Fruit fly (Drosophila melanogaster): ENCODE measurements around the gene CG9259.

Gene CG9259

dm6 chr2L:21108759-21109282 lies 19.6 kb downstream of the CG9259 start (continued):
- TF ChIP-seq hb (GFP tag; IDR thresholded peaks at IDR 0.05; ENCODE audit: partially characterized antibody): no peak
- TF ChIP-seq gro (GFP tag; optimal IDR thresholded peaks at IDR 0.05): peak; percentile 29
- peak; percentile 29 for TF ChIP-seq Bteb2 (GFP tag; optimal IDR thresholded peaks at IDR 0.05)
- peak; percentile 34 for TF ChIP-seq CG1233 (GFP tag; optimal IDR thresholded peaks at IDR 0.05)
- peak; percentile 43 for TF ChIP-seq Nf-YC (tag; optimal IDR thresholded peaks at IDR 0.05)
- no peak for TF ChIP-seq mld (GFP tag; IDR thresholded peaks at IDR 0.05; ENCODE audit: partially characterized antibody)
- TF ChIP-seq CG12659 (GFP tag; optimal IDR thresholded peaks at IDR 0.05): peak; percentile 51
- TF ChIP-seq CG6765 (GFP tag; optimal IDR thresholded peaks at IDR 0.05): no peak
- peak; percentile 76 for TF ChIP-seq CG4820 (GFP tag; optimal IDR thresholded peaks at IDR 0.05)
- TF ChIP-seq CG12769 (tag; optimal IDR thresholded peaks at IDR 0.05): no peak
- TF ChIP-seq CG12299 (tag; optimal IDR thresholded peaks at IDR 0.05): peak; percentile 20
- no peak for TF ChIP-seq HmgZ (tag; optimal IDR thresholded peaks at IDR 0.05)
- TF ChIP-seq CG11085 (GFP tag; IDR thresholded peaks at IDR 0.05): no peak
- no peak; the same call in 1 of the 2 replicates for TF ChIP-seq CG4404 (GFP tag; IDR thresholded peaks at IDR 0.05)
- TF ChIP-seq CG9727 (GFP tag; optimal IDR thresholded peaks at IDR 0.05): peak; percentile 87
- 0 out of 2 replicates have a peak, but pooled peaks have one; percentile 37 for TF ChIP-seq sim (GFP tag; IDR thresholded peaks at IDR 0.05)
- no peak for TF ChIP-seq Fer2 (tag; optimal IDR thresholded peaks at IDR 0.05)
- TF ChIP-seq zf30C (GFP tag; optimal IDR thresholded peaks at IDR 0.05): peak; percentile 83
- TF ChIP-seq CG17912 (GFP tag; optimal IDR thresholded peaks at IDR 0.05): no peak
- TF ChIP-seq odd (GFP tag; optimal IDR thresholded peaks at IDR 0.05): peak; percentile 28
- peak; percentile 73 for TF ChIP-seq CG17361 (GFP tag; IDR thresholded peaks at IDR 0.05)
- TF ChIP-seq mam (GFP tag; optimal IDR thresholded peaks at IDR 0.05): no peak
- no peak for TF ChIP-seq Scr (GFP tag; IDR thresholded peaks at IDR 0.05; ENCODE audit: partially characterized antibody)
- no peak for TF ChIP-seq fd64A (GFP tag; optimal IDR thresholded peaks at IDR 0.05)
- no peak for TF ChIP-seq emc (GFP tag; optimal IDR thresholded peaks at IDR 0.05)
- TF ChIP-seq Hr39 (optimal IDR thresholded peaks at IDR 0.05): no peak
- no peak for TF ChIP-seq CG12942 (GFP tag; optimal IDR thresholded peaks at IDR 0.05)
- TF ChIP-seq grn (GFP tag; optimal IDR thresholded peaks at IDR 0.05): peak; percentile 27
- peak; percentile 45 for TF ChIP-seq lab (GFP tag; optimal IDR thresholded peaks at IDR 0.05)
- TF ChIP-seq CG2889 (GFP tag; IDR thresholded peaks at IDR 0.05): no peak
- TF ChIP-seq CG3163 (GFP tag; optimal IDR thresholded peaks at IDR 0.05): no peak
- TF ChIP-seq CG9932 (GFP tag; IDR thresholded peaks at IDR 0.05): no peak
- TF ChIP-seq CG8765 (GFP tag; IDR thresholded peaks at IDR 0.05): no peak
- no peak for TF ChIP-seq Lim3 (GFP tag; IDR thresholded peaks at IDR 0.05)
- no peak for TF ChIP-seq CG6791 (GFP tag; IDR thresholded peaks at IDR 0.05; ENCODE audit: partially characterized antibody)
- 0 out of 2 replicates have a peak, but pooled peaks have one; percentile 30 for TF ChIP-seq Atf6 (GFP tag; IDR thresholded peaks at IDR 0.05)
- TF ChIP-seq PHDP (tag; optimal IDR thresholded peaks at IDR 0.05): peak; percentile 48
- no peak for TF ChIP-seq HmgD (GFP tag; optimal IDR thresholded peaks at IDR 0.05)
- TF ChIP-seq fd102C (GFP tag; optimal IDR thresholded peaks at IDR 0.05): no peak
- TF ChIP-seq Taf1 (GFP tag; IDR thresholded peaks at IDR 0.05): no peak
- TF ChIP-seq CG7357 (GFP tag; IDR thresholded peaks at IDR 0.05): no peak
- TF ChIP-seq rib (GFP tag; IDR thresholded peaks at IDR 0.05): no peak
- TF ChIP-seq her (GFP tag; optimal IDR thresholded peaks at IDR 0.05): no peak

Data from whole organism, embryonic.